Worm (Caenorhabditis elegans): ENCODE results near the gene srz-69.

DNA sequence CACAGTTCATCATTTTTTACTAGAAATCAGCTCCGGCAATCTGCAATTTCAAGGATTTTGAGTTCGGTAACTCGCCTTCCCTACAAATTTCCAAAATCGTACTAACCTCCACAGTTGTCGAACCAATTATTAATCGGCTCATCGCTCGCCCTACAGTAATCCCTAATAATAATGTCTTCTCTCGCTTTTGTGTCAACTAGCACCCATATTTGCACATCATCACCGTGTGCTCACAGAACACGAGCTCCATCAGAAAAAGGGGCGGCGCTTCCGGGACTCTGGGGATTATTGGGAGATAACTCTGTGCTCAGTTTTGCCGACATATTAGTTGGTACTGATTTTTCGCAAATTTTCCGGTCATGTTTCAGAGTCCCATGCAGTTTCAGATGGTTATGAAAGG, 20.9 kb upstream of the srz-69 start, which contains the start of gene ceh-53:
- TF ChIP-seq flt-1 (GFP tag; IDR thresholded peaks at IDR 0.05), result no peak
- TF ChIP-seq cog-1 (tag; optimal IDR thresholded peaks at IDR 0.05), result no peak
- TF ChIP-seq ztf-23 (GFP tag; IDR thresholded peaks at IDR 0.05), result no peak
- TF ChIP-seq T22C8.4 (GFP tag; IDR thresholded peaks at IDR 0.05), result no peak
- TF ChIP-seq tab-1 (GFP tag; IDR thresholded peaks at IDR 0.05), result no peak
- TF ChIP-seq ref-1 (GFP tag; conservative IDR thresholded peaks at IDR 0.05), result no peak
